Fruit fly (Drosophila melanogaster): ENCODE data around the gene CtsB.

The CtsB gene

dm6 chrX:13756776-13757312, 25.1 kb downstream of the CtsB start, which contains the start of the genes CG32625 and Rtc1 (continued):
- TF ChIP-seq dan (GFP tag; IDR thresholded peaks at IDR 0.05) (no peak), caup (GFP tag; optimal IDR thresholded peaks at IDR 0.05; ENCODE audit: severe bottlenecking) (no peak), chm (GFP tag; IDR thresholded peaks at IDR 0.05) (0 out of 2 replicates have a peak, but pooled peaks have one; percentile 24), CG6813 (GFP tag; optimal IDR thresholded peaks at IDR 0.05) (no peak), ftz-f1 (GFP tag; optimal IDR thresholded peaks at IDR 0.05) (no peak), phol (tag; optimal IDR thresholded peaks at IDR 0.05) (peak; percentile 62), CG11560 (tag; IDR thresholded peaks at IDR 0.05) (no peak), Dip3 (GFP tag; optimal IDR thresholded peaks at IDR 0.05) (peak; percentile 21), CG17186 (GFP tag; optimal IDR thresholded peaks at IDR 0.05) (no peak), CG6854 (GFP tag; optimal IDR thresholded peaks at IDR 0.05) (no peak), Spps (tag; optimal IDR thresholded peaks at IDR 0.05) (no peak), Max (GFP tag; optimal IDR thresholded peaks at IDR 0.05) (peak; percentile 73), Hmx (GFP tag; optimal IDR thresholded peaks at IDR 0.05) (no peak), CG1832 (GFP tag; optimal IDR thresholded peaks at IDR 0.05) (no peak), Opbp (GFP tag; IDR thresholded peaks at IDR 0.05; ENCODE audit: partially characterized antibody) (peak; percentile 51; the same call in 2 of the 3 replicates), Rx (GFP tag; IDR thresholded peaks at IDR 0.05) (no peak), corto (GFP tag; optimal IDR thresholded peaks at IDR 0.05) (no peak), Side (GFP tag; optimal IDR thresholded peaks at IDR 0.05) (no peak), CG11504 (tag; optimal IDR thresholded peaks at IDR 0.05) (peak; percentile 60), dmrt11E (tag; optimal IDR thresholded peaks at IDR 0.05) (peak; percentile 35), prd (optimal IDR thresholded peaks at IDR 0.05) (no peak), prd (GFP tag; IDR thresholded peaks at IDR 0.05) (peak; percentile 53; the same call in 2 of the 3 replicates), CG17912 (GFP tag; optimal IDR thresholded peaks at IDR 0.05) (no peak), btn (GFP tag; optimal IDR thresholded peaks at IDR 0.05) (no peak), jigr1 (GFP tag; IDR thresholded peaks at IDR 0.05) (no peak), Usf (GFP tag; optimal IDR thresholded peaks at IDR 0.05) (no peak), sd (tag; optimal IDR thresholded peaks at IDR 0.05) (peak; percentile 68), Oaz (GFP tag; IDR thresholded peaks at IDR 0.05) (0 out of 2 replicates have a peak, but pooled peaks have one; percentile 15), run (tag; optimal IDR thresholded peaks at IDR 0.05) (no peak), Xrp1 (GFP tag; IDR thresholded peaks at IDR 0.05) (peak; percentile 60; the same call in 1 of the 2 replicates), schlank (tag; optimal IDR thresholded peaks at IDR 0.05) (no peak), Lpt (GFP tag; optimal IDR thresholded peaks at IDR 0.05) (no peak), ap (GFP tag; IDR thresholded peaks at IDR 0.05) (peak; percentile 32; the same call in 1 of the 2 replicates), gt (GFP tag; IDR thresholded peaks at IDR 0.05) (no peak), Xbp1 (GFP tag; optimal IDR thresholded peaks at IDR 0.05) (peak; percentile 43), nerfin-2 (GFP tag; IDR thresholded peaks at IDR 0.05; ENCODE audit: partially characterized antibody) (peak; percentile 52; the same call in 1 of the 2 replicates), ci (GFP tag; IDR thresholded peaks at IDR 0.05) (peak; percentile 73; the same call in 2 of the 3 replicates), Sry-β (GFP tag; optimal IDR thresholded peaks at IDR 0.05) (no peak), Chrac-16 (GFP tag; optimal IDR thresholded peaks at IDR 0.05) (peak; percentile 37), trem (tag; optimal IDR thresholded peaks at IDR 0.05) (peak; percentile 97), disco-r (GFP tag; optimal IDR thresholded peaks at IDR 0.05) (no peak), az2 (GFP tag; optimal IDR thresholded peaks at IDR 0.05) (peak; percentile 49), CG2678 (tag; optimal IDR thresholded peaks at IDR 0.05) (peak; percentile 62), Vsx1 (GFP tag; optimal IDR thresholded peaks at IDR 0.05) (no peak), dimm (GFP tag; IDR thresholded peaks at IDR 0.05) (no peak), CG10959 (GFP tag; IDR thresholded peaks at IDR 0.05) (no peak), jing (GFP tag; optimal IDR thresholded peaks at IDR 0.05) (no peak), danr (GFP tag; IDR thresholded peaks at IDR 0.05) (no peak), vvl (GFP tag; IDR thresholded peaks at IDR 0.05) (peak; percentile 77), CG32772 (GFP tag; IDR thresholded peaks at IDR 0.05) (no peak), nom (GFP tag; optimal IDR thresholded peaks at IDR 0.05) (no peak)
